Worm (Caenorhabditis elegans) whole organism, midembryonic: ENCODE data around the gene unc-53.

Source experiments
- flt-1 ChIP-seq: fragments of 200-800 bp; sonication (Bioruptor generic); IDR thresholded peaks from 2 replicates; pipeline ENCODE4 v1.3.6; 2022; ENCODE audit warnings: missing genetic modification characterization, missing compliant biosample characterization
- med-1 ChIP-seq: sonication (generic microtip); optimal IDR thresholded peaks from 2 replicates; lab custom pipeline; 2017; ENCODE audit warnings: missing genetic modification characterization, mild to moderate bottlenecking, missing compliant biosample characterization, antibody characterized with exemption, missing genetic modification reagents; ENCODE audit not compliant: insufficient read depth
- ztf-29 ChIP-seq: fragments of 200-800 bp; sonication (Bioruptor generic); IDR thresholded peaks from 2 replicates; pipeline ENCODE4 v1.3.6; 2022; ENCODE audit warnings: missing genetic modification reagents, missing genetic modification characterization, missing compliant biosample characterization

- no peak for TF ChIP-seq med-1 (GFP tag; lab: Kevin White, UChicago)
- TF ChIP-seq flt-1 (GFP tag; lab: Robert Waterston, UW), result no peak
- no peak for TF ChIP-seq ztf-29
Measured at ce11 chrII:11110419-11110818, 21.2 kb upstream of the unc-53 start.
